Worm (Caenorhabditis elegans) whole organism, L4 larva: ENCODE data around the gene Y58A7A.2.

Source experiments
- D1046.2 ChIP-seq: fragments of 200-800 bp; sonication (Bioruptor generic); IDR thresholded peaks from 2 replicates; pipeline ENCODE4 v1.3.6; 2022; ENCODE audit warnings: missing genetic modification characterization, missing compliant biosample characterization
- ama-1 ChIP-seq: fragments of 150-350 bp; optimal IDR thresholded peaks from 2 replicates; lab custom pipeline; 2014; ENCODE audit warnings: inconsistent platforms, mixed read lengths
- dve-1 ChIP-seq: sonication (generic microtip); optimal IDR thresholded peaks from 2 replicates; lab custom pipeline; 2017; ENCODE audit warnings: antibody characterized with exemption, mild to moderate bottlenecking, missing genetic modification characterization, missing compliant biosample characterization; ENCODE audit not compliant: insufficient read depth
- nhr-237 ChIP-seq: sonication (generic microtip); optimal IDR thresholded peaks from 2 replicates; lab custom pipeline; 2017; ENCODE audit warnings: missing biosample characterization, missing genetic modification characterization
- ztf-11 ChIP-seq: fragments of 150-350 bp; optimal IDR thresholded peaks from 2 replicates; lab custom pipeline; 2014; ENCODE audit warnings: missing biosample characterization, missing genetic modification characterization

- TF ChIP-seq D1046.2 = no peak
- no peak for TF ChIP-seq dve-1 (tag; lab: Kevin White, UChicago)
- no peak for TF ChIP-seq ama-1
- TF ChIP-seq ztf-11 = no peak
- no peak for TF ChIP-seq nhr-237 (tag; lab: Kevin White, UChicago)
Measured at ce11 chrV:5084957-5085465, 13.0 kb upstream of the Y58A7A.2 start, which contains the start of gene Y58A7A.4.
